Fruit fly (Drosophila melanogaster): ENCODE data around the gene CG3448.

CG3448 gene

DNA sequence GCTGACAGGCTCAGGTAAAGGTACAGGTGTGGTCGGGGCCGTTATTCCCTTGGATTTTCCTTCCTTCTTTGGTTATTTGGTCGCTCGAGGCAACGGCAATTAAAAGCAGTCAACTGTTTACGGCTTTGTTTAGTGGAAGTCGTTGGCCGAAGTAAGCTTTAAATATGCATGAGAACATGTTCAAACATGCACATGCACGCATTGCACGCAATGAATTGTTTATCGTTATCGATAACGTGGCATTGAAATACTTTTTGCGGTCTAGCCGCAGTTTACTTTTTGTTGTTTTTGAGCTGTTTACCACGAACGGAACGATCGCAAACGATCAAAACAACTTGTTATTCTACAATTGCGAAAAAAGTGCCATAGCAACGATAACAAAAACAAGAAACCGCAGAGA is 29.8 kb downstream of the CG3448 start:
- no peak for TF ChIP-seq pan (optimal IDR thresholded peaks at IDR 0.05)
- no peak for TF ChIP-seq Dll (optimal IDR thresholded peaks at IDR 0.05)
- TF ChIP-seq EcR (GFP tag; optimal IDR thresholded peaks at IDR 0.05), result no peak
- TF ChIP-seq usp (GFP tag; optimal IDR thresholded peaks at IDR 0.05), result no peak
- TF ChIP-seq CG8478 (optimal IDR thresholded peaks at IDR 0.05), result no peak
- TF ChIP-seq psq (optimal IDR thresholded peaks at IDR 0.05), result no peak

DNA sequence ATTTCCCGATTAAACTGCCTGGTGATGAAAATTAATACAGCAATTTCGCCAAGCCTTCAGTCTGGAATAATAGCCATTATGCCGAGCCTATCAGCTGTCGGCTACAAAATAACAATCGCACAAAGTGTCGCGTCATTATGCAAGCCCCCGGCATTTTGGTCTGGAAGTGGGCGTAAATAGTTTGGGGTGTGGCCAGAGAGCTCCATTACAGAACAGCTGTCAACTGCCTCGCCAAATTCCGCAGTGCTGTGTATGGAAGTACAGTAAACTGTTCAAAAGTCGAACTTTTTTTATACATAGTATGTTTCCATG is 30.6 kb downstream of the CG3448 start:
- no peak for TF ChIP-seq psq (optimal IDR thresholded peaks at IDR 0.05)

DNA sequence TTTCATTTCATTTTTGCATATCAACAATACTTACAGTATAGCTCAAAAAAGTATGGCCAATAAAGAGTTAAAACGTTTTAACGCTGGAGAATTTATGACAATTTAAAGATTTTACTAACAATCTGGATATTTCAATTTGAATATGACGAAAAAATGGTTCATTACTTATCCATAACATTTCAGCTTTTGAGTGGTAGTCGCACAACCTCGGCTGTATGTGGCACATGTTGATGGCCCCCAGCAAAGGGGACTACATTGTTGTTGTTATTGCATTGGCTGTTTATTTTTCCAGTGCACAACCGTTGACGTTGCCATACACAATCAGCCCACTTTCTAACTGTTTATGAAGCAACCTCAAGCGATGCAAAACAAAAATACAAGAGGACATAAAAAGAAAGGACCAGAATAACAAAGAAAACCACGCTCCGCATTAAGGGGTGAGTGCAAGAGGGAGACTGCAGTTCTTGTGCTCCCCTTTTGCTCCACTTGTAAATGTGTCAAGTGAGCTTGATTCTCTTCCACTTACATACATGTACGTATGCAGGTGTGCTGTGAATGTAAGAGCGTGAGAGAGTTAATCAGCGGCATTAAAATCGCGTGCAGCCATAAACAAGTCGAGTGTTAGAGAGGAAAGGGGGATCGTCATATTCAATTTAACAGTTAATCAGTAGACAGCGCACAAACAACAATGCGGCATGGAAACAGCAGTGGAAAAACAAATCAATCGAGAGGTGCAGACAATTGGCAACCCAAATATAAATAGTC is 31.1 kb downstream of the CG3448 start:
- TF ChIP-seq CG8478 (optimal IDR thresholded peaks at IDR 0.05) (no peak), psq (optimal IDR thresholded peaks at IDR 0.05) (no peak), Dll (optimal IDR thresholded peaks at IDR 0.05) (no peak), EcR (GFP tag; optimal IDR thresholded peaks at IDR 0.05) (no peak), usp (GFP tag; optimal IDR thresholded peaks at IDR 0.05) (no peak), pan (optimal IDR thresholded peaks at IDR 0.05) (no peak)

DNA sequence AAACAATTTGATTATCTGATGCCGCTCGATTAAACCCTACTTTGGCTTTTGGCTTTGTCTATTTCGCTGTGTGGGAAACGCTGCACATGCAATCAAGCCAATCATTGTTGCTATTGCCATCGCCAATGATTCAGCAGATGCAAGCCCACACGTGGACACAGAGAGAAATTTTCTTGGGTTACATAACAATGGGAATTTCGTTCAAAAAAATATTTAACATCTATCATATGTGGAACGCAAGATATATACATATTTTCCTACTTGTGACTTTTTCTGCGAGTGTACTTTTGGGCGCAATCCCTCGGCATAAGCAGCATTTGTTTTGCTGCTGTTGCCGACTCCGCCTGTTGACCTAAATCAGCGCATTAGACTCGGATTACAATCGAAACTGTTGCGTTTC is 32.0 kb downstream of the CG3448 start:
- no peak for TF ChIP-seq usp (GFP tag; optimal IDR thresholded peaks at IDR 0.05)
- TF ChIP-seq psq (optimal IDR thresholded peaks at IDR 0.05), result no peak
- TF ChIP-seq CG8478 (optimal IDR thresholded peaks at IDR 0.05), result no peak
- TF ChIP-seq pan (optimal IDR thresholded peaks at IDR 0.05), result no peak
- TF ChIP-seq Dll (optimal IDR thresholded peaks at IDR 0.05), result no peak
- TF ChIP-seq EcR (GFP tag; optimal IDR thresholded peaks at IDR 0.05), result no peak

DNA sequence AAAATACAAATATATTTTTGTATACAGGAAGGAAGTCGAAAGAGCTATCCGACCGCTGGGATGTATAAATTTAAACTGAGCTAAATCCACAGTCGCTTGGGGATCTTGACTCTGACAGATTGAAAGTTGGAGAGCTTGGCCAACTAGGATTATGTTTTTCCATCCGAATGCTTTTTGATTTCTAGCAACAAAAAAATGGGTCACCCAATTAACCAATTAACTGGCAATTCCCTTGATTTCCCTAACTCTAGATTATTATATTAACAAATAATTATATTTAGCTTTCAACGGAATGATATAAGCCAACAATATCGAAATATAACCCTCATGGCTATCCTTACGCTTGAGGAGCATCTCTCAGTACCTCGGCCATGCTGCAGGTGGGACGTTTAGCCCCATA is 34.1 kb downstream of the CG3448 start, which contains the start of gene CG3982:
Gene CG3982, minus strand, starts transcription at position 101 of the 400 bp plus-strand sequence.
- TF ChIP-seq Dll (optimal IDR thresholded peaks at IDR 0.05) (no peak), EcR (GFP tag; optimal IDR thresholded peaks at IDR 0.05) (no peak)

DNA sequence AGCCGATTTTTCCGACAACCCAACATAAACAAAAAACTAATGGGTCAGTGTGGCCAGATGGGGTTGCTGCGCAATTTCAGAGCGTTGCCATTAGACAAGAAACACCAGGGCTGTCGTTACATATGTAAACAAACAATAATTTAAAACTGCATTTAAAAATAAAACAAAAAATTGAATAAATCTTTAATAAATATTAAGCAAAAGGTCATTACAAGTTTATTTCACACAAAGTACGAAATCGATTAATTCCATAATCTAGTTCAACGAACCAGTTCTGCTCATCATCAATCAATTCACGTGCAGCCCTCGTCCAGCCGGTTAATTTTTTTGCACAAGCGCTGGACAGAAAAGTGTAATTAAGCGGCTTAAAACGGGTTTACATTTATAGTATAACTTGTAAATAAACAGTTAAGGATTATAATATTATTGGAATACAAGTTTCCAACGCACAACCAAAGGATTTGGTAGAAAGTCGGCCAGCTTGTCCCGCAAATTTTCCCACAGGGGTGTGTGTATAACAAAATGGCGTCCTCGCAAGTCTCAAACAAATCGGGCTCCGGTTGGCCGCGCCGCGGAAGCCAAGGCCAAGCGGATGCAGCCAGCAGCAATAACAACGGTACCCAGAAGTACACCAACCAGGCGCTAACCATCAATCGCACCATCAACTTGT is 40.5 kb downstream of the CG3448 start, which contains the start of the genes CG4022 and Cpsf5:
Gene CG4022, minus strand, starts transcription at position 79 of the 670 bp plus-strand sequence.
Gene Cpsf5, plus strand, starts transcription at position 285 of the 670 bp plus-strand sequence.
- TF ChIP-seq Dll (optimal IDR thresholded peaks at IDR 0.05) (no peak), psq (optimal IDR thresholded peaks at IDR 0.05) (no peak), CG8478 (optimal IDR thresholded peaks at IDR 0.05) (no peak), pan (optimal IDR thresholded peaks at IDR 0.05) (no peak)

DNA sequence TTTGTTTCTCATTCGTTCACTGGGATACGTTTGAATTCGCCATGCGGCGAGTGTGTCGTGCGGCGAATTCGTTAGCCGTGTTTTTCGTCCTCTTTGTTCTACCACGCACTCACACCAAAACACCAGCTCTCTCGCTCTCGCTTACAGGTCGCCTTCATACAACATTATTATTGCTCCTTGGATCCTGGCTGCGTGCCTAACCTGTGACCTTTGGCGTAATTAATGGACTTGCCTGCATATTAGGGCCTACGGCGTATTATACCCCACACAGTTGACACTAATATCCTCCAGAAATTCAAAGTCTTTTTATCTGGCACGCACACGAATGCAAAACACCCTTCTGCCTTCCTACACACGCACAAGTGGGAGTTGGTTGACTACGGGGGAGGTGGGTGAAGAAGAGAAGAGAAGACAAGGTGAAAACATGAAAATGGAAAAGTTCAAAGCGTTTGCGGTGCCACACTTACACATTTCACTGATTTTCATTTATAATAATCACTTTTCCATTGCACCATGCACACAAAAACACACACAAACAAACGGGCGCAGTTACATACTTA is 41.3 kb downstream of the CG3448 start:
- TF ChIP-seq Dll (optimal IDR thresholded peaks at IDR 0.05), result no peak
- TF ChIP-seq psq (optimal IDR thresholded peaks at IDR 0.05), result no peak
- no peak for TF ChIP-seq EcR (GFP tag; optimal IDR thresholded peaks at IDR 0.05)
- TF ChIP-seq usp (GFP tag; optimal IDR thresholded peaks at IDR 0.05), result no peak

DNA sequence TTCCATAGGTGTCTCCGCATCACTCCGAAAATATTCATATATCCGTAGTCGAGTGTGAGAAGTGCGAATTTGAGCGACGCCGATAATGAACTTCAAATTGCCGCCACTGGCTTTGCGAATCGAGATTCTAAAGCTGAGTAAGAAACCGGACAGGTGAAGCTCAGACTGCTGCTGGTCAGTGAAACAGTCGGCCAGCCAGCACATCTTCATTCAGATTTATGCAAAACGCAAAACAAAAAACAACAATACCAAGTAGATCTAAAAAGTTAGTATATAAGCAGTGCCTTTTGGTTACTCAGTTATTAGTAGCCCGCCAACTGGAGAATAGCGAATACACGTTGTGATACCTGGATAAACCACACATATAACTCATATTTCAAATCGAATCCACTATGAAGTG is 46.9 kb downstream of the CG3448 start, which contains the start of gene Cpr67B:
Gene Cpr67B, plus strand, starts transcription at position 301 of the 400 bp plus-strand sequence.
- no peak for TF ChIP-seq pan (optimal IDR thresholded peaks at IDR 0.05)
- no peak for TF ChIP-seq CG8478 (optimal IDR thresholded peaks at IDR 0.05)

DNA sequence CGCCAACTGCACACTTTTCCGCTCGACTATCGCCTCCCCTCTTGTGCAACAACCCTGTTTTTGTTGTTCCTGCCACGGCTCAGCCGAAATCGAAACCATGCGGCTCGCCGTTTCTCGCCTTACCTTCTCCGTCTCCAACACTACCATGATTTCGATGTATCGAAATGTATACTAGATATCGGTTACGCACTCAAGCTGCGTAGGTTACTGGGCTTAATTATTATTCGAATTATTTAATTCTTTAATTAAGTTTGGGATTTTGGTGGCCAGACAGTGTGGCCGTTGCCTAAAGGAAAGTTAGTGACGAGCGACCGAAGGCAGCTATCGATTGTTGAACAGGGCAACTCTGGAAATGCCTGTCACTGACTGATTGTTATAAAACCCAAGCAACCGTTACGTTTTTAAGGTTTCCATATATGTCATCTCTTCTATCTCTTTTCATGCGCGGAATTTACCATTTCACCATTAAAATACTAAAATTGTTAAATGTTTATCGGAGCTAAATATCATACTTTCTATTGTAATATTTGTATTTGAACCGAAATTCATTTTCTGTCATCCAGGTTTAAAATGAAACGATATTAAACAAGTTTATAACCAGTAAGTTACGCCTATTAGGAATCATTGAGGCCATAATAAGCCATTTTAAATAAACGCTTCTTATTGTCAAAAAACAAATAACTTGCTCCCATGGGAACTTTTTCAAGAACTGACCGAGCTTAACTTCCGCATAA is 49.0 kb downstream of the CG3448 start, which contains the start of gene eIF4E1:
Gene eIF4E1, minus strand, starts transcription at position 304 of the 734 bp plus-strand sequence.
- TF ChIP-seq EcR (GFP tag; optimal IDR thresholded peaks at IDR 0.05), result no peak
- TF ChIP-seq usp (GFP tag; optimal IDR thresholded peaks at IDR 0.05), result no peak
- no peak for TF ChIP-seq pan (optimal IDR thresholded peaks at IDR 0.05)
- no peak for TF ChIP-seq psq (optimal IDR thresholded peaks at IDR 0.05)
- no peak for TF ChIP-seq Dll (optimal IDR thresholded peaks at IDR 0.05)
- no peak for TF ChIP-seq CG8478 (optimal IDR thresholded peaks at IDR 0.05)

DNA sequence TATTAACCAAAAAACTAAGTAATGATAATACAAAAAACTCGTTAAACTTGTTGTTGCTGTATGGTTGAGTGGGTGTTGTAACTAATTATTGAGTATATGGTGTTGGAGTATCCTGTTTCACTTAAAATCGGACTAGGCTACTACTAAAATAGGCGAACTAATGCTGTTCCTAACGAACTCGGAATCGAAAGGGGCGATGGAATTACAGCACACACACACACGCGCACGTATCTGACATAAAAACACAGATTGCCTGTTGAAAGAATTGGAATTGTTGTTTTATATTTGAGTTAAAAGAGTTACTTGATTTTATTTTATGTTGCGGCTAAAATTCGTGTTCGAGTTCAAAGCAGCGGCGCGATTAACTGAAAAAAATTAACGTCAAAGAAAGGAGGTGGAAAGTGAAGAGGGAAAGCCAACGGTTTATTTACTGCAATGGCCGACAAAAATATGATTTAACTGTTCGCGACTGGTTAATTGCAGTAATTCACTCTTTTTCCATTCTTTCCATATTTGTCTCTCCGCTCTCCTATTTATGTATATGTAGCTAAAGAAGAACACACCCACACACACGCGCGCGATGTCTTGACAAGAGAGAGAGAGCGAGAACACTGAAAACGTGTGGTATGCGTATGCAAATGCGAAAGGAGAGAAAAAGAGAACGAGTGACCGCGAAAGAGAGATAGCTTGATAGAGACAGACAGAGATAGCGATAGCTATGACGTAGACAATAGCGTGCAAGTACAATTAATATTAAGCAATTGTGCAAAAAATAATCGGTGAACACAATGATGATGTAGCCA is 49.8 kb downstream of the CG3448 start:
- TF ChIP-seq CG8478 (optimal IDR thresholded peaks at IDR 0.05), result peak; percentile 48
- no peak for TF ChIP-seq Dll (optimal IDR thresholded peaks at IDR 0.05)

DNA sequence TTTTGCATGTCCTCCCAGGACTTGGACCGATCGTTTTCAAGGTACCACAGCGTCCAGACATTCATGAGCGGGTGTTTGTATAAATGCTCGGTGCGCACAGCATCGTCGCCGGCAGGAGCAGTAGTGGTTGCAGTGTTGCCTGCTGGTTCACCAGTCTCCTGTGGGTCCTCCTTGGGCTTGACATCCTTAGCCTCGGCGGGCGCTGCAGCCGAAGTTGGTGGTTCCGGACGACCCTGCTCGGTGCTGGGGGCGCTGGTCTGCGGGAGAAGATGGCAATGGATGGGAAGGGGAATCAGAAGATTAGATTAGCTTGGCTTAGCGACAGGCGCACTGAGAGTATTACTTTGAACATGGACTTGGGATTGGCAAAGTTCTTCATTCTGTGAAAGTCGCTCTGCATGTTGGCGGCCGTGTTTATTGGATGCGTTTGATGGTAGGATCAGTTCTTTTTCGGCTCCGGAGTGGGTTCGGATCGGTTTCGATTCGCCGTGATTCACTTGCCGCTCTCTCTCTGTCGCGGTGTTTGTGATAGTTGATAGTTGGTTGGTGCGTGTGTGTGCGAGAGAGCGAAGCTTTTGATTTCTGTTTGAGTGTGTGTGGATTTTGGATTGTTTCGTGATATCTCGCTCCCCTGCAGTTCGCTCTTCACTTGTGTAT is 50.5 kb downstream of the CG3448 start:
- TF ChIP-seq pan (optimal IDR thresholded peaks at IDR 0.05) (no peak), psq (optimal IDR thresholded peaks at IDR 0.05) (no peak), Dll (optimal IDR thresholded peaks at IDR 0.05) (no peak), usp (GFP tag; optimal IDR thresholded peaks at IDR 0.05) (no peak), CG8478 (optimal IDR thresholded peaks at IDR 0.05) (no peak), EcR (GFP tag; optimal IDR thresholded peaks at IDR 0.05) (no peak)
